Fruit fly (Drosophila melanogaster): ENCODE data around the gene Frq1.

DNA sequence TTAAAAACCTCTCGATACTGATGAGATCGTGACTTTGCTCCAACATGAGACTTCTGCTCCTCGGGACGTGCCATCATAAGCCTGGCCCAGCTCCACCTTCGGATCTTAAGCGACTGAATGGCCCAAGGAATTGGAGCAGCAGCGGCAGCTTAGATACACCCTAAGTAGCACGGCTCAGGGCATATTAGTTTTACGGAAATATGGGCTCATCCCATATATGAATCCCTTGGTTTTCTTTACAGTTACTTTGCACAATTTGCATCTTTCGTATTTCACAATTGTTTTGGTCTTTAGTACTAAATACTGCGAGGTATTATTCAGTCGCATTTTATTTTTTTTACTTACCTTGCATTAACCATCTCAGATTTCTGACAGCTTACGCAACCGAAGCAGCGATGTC, 49.9 kb downstream of the Frq1 start, which contains the start of gene Hesr:
- TF ChIP-seq vvl (GFP tag; IDR thresholded peaks at IDR 0.05), result no peak
- no peak for TF ChIP-seq Bdp1 (GFP tag; optimal IDR thresholded peaks at IDR 0.05)
- TF ChIP-seq CG30020 (tag; optimal IDR thresholded peaks at IDR 0.05), result no peak
- TF ChIP-seq cato (GFP tag; optimal IDR thresholded peaks at IDR 0.05; ENCODE audit: borderline replicate concordance), result no peak
- TF ChIP-seq H2.0 (GFP tag; IDR thresholded peaks at IDR 0.05), result no peak
- no peak for TF ChIP-seq hb (GFP tag; IDR thresholded peaks at IDR 0.05; ENCODE audit: partially characterized antibody)
- no peak for TF ChIP-seq CG30403 (GFP tag; optimal IDR thresholded peaks at IDR 0.05)
- no peak for TF ChIP-seq abd-A (tag; optimal IDR thresholded peaks at IDR 0.05)
- TF ChIP-seq Adf1 (GFP tag; IDR thresholded peaks at IDR 0.05), result no peak

Measured in whole organism, embryonic.